Fruit fly (Drosophila melanogaster) whole organism, embryonic: ENCODE results near the gene kis.
A peak's percentile ranks its signal among the peaks of the same experiment; 100 is the strongest.

Experiments
- CG10979 ChIP-seq: fragments of 200-800 bp; sonication (Bioruptor generic); optimal IDR thresholded peaks from 2 replicates; lab custom pipeline; 2018; ENCODE audit warnings: missing biosample characterization, mild to moderate bottlenecking, missing genetic modification characterization, moderate library complexity
- CG11398 ChIP-seq: fragments of 200-800 bp; sonication (Bioruptor generic); optimal IDR thresholded peaks from 2 replicates; lab custom pipeline; 2016; ENCODE audit warnings: missing biosample characterization, missing genetic modification characterization
- CG12104 ChIP-seq: fragments of 200-800 bp; sonication (Bioruptor generic); optimal IDR thresholded peaks from 3 replicates; lab custom pipeline; 2016; ENCODE audit warnings: missing biosample characterization, missing genetic modification characterization
- CG13424 ChIP-seq: fragments of 200-800 bp; sonication (Bioruptor generic); optimal IDR thresholded peaks from 2 replicates; lab custom pipeline; 2019; ENCODE audit warnings: missing biosample characterization, mild to moderate bottlenecking, missing genetic modification characterization, moderate library complexity
- CG14710 ChIP-seq: fragments of 200-800 bp; sonication (Bioruptor generic); optimal IDR thresholded peaks from 3 replicates; lab custom pipeline; 2019; ENCODE audit warnings: missing biosample characterization, mild to moderate bottlenecking, missing genetic modification characterization, moderate library complexity
- CG15479 ChIP-seq: fragments of 200-800 bp; sonication (Bioruptor generic); optimal IDR thresholded peaks from 3 replicates; lab custom pipeline; 2019; ENCODE audit warnings: missing biosample characterization, mild to moderate bottlenecking, missing genetic modification characterization, moderate library complexity
- CG15514 ChIP-seq: fragments of 200-800 bp; sonication (Bioruptor generic); optimal IDR thresholded peaks from 3 replicates; lab custom pipeline; 2017; ENCODE audit warnings: missing biosample characterization, missing genetic modification characterization, mild to moderate bottlenecking, moderate library complexity, missing genetic modification reagents
- CG1603 ChIP-seq: fragments of 200-800 bp; sonication (Bioruptor generic); optimal IDR thresholded peaks from 2 replicates; lab custom pipeline; 2019; ENCODE audit warnings: missing biosample characterization, mild to moderate bottlenecking, missing genetic modification characterization, moderate library complexity
- CG17361 ChIP-seq: fragments of 200-800 bp; sonication (Bioruptor generic); IDR thresholded peaks from 3 replicates; pipeline ENCODE4 v1.3.6; 2022; ENCODE audit warnings: missing biosample characterization, missing genetic modification characterization
- CG2678 ChIP-seq: fragments of 200-800 bp; sonication (Bioruptor generic); optimal IDR thresholded peaks from 3 replicates; lab custom pipeline; 2019; ENCODE audit warnings: missing biosample characterization, mild to moderate bottlenecking, missing genetic modification characterization, moderate library complexity
- CG2712 ChIP-seq: fragments of 200-800 bp; optimal IDR thresholded peaks from 3 replicates; lab custom pipeline; 2019; ENCODE audit warnings: missing biosample characterization, mild to moderate bottlenecking, missing genetic modification characterization, moderate library complexity
- CG2889 ChIP-seq: fragments of 200-800 bp; sonication (Bioruptor generic); IDR thresholded peaks from 3 replicates; pipeline ENCODE4 v1.3.6; 2022; ENCODE audit warnings: missing biosample characterization, missing genetic modification characterization
- CG30403 ChIP-seq: fragments of 200-800 bp; sonication (Bioruptor generic); optimal IDR thresholded peaks from 3 replicates; lab custom pipeline; 2016; ENCODE audit warnings: missing biosample characterization, missing genetic modification characterization
- CG31365 ChIP-seq: fragments of 200-800 bp; sonication (Bioruptor generic); optimal IDR thresholded peaks from 2 replicates; lab custom pipeline; 2018; ENCODE audit warnings: missing biosample characterization, mild to moderate bottlenecking, missing genetic modification characterization
- CG3163 ChIP-seq: fragments of 200-800 bp; sonication (Bioruptor generic); optimal IDR thresholded peaks from 3 replicates; lab custom pipeline; 2016; ENCODE audit warnings: missing biosample characterization, missing genetic modification characterization
- CG32532 ChIP-seq: fragments of 200-800 bp; sonication (Bioruptor generic); IDR thresholded peaks from 2 replicates; pipeline ENCODE4 v1.3.6; 2022; ENCODE audit warnings: missing biosample characterization, missing genetic modification characterization
- CG32767 ChIP-seq: fragments of 200-800 bp; sonication (Bioruptor generic); IDR thresholded peaks from 2 replicates; pipeline ENCODE4 v1.3.6; 2022; ENCODE audit warnings: missing biosample characterization, missing genetic modification characterization
- CG34422 ChIP-seq: fragments of 200-800 bp; sonication (Bioruptor generic); IDR thresholded peaks from 3 replicates; pipeline ENCODE4 v1.3.6; 2022; ENCODE audit warnings: missing biosample characterization, missing genetic modification characterization
- CG3847 ChIP-seq: fragments of 200-800 bp; sonication (Bioruptor generic); IDR thresholded peaks from 2 replicates; pipeline ENCODE4 v1.3.6; 2022; ENCODE audit warnings: missing biosample characterization, missing genetic modification characterization
- CG42726 ChIP-seq: fragments of 200-800 bp; sonication (Bioruptor generic); IDR thresholded peaks from 2 replicates; pipeline ENCODE4 v1.3.6; 2022; ENCODE audit warnings: missing biosample characterization, missing genetic modification characterization; ENCODE audit not compliant: partially characterized antibody
- CG4424 ChIP-seq: fragments of 200-800 bp; sonication (Bioruptor generic); optimal IDR thresholded peaks from 3 replicates; lab custom pipeline; 2016; ENCODE audit warnings: missing biosample characterization, missing genetic modification characterization
- CG7556 ChIP-seq: fragments of 200-800 bp; sonication (Bioruptor generic); optimal IDR thresholded peaks from 2 replicates; lab custom pipeline; 2017; ENCODE audit warnings: missing biosample characterization, mild to moderate bottlenecking, missing genetic modification characterization
- CG9876 ChIP-seq: fragments of 200-800 bp; sonication (Bioruptor generic); optimal IDR thresholded peaks from 2 replicates; lab custom pipeline; 2016; ENCODE audit warnings: missing biosample characterization, missing genetic modification characterization
- CrebB ChIP-seq: fragments of 200-800 bp; sonication (Bioruptor generic); optimal IDR thresholded peaks from 3 replicates; lab custom pipeline; 2018; ENCODE audit warnings: missing biosample characterization, mild to moderate bottlenecking, missing genetic modification characterization
- Dek ChIP-seq: fragments of 200-800 bp; sonication (Bioruptor generic); optimal IDR thresholded peaks from 3 replicates; lab custom pipeline; 2019; ENCODE audit warnings: missing biosample characterization, mild to moderate bottlenecking, missing genetic modification characterization, moderate library complexity
- Dref ChIP-seq: fragments of 200-800 bp; sonication (Bioruptor generic); IDR thresholded peaks from 2 replicates; pipeline ENCODE4 v1.3.6; 2022; ENCODE audit warnings: missing biosample characterization, missing genetic modification characterization
- H15 ChIP-seq: fragments of 200-800 bp; sonication (Bioruptor generic); IDR thresholded peaks from 3 replicates; pipeline ENCODE4 v1.3.6; 2022; ENCODE audit warnings: missing biosample characterization, missing genetic modification characterization
- H2.0 ChIP-seq: fragments of 200-800 bp; sonication (Bioruptor generic); IDR thresholded peaks from 2 replicates; pipeline ENCODE4 v1.3.6; 2022; ENCODE audit warnings: missing biosample characterization, missing genetic modification characterization
- HLH4C ChIP-seq: fragments of 200-800 bp; sonication (Bioruptor generic); IDR thresholded peaks from 3 replicates; pipeline ENCODE4 v1.3.6; 2022; ENCODE audit warnings: missing biosample characterization, missing genetic modification characterization; ENCODE audit not compliant: partially characterized antibody
- Kr ChIP-seq: fragments of 200-800 bp; sonication (Bioruptor generic); optimal IDR thresholded peaks from 2 replicates; lab custom pipeline; 2017; ENCODE audit warnings: missing biosample characterization, mild to moderate bottlenecking, missing genetic modification characterization
- Nf-YC ChIP-seq: fragments of 200-800 bp; optimal IDR thresholded peaks from 3 replicates; lab custom pipeline; 2019; ENCODE audit warnings: missing biosample characterization, mild to moderate bottlenecking, missing genetic modification characterization, moderate library complexity
- TFAM ChIP-seq: fragments of 200-800 bp; sonication (Bioruptor generic); optimal IDR thresholded peaks from 2 replicates; lab custom pipeline; 2017; ENCODE audit warnings: missing biosample characterization, missing genetic modification characterization, inconsistent platforms
- Trl ChIP-seq, 3 experiments: fragments of >200 bp in 2 of 3; fragments of 200-800 bp in 1 of 3; sonication (Bioruptor generic) in 1 of 3; optimal IDR thresholded peaks; 2 replicates in 1 of 3; 3 replicates in 2 of 3; lab custom pipeline; 2016 to 2017; ENCODE audit warnings: missing biosample characterization in 1 of 3, missing genetic modification characterization in 1 of 3
- YL-1 ChIP-seq: fragments of 200-800 bp; sonication (Bioruptor generic); optimal IDR thresholded peaks from 3 replicates; lab custom pipeline; 2017; ENCODE audit warnings: missing biosample characterization, mild to moderate bottlenecking, missing genetic modification characterization
- ap ChIP-seq: fragments of 200-800 bp; sonication (Bioruptor generic); IDR thresholded peaks from 2 replicates; pipeline ENCODE4 v1.3.6; 2022; ENCODE audit warnings: missing biosample characterization, missing genetic modification characterization
- dan ChIP-seq: fragments of 200-800 bp; sonication (Bioruptor generic); IDR thresholded peaks from 2 replicates; pipeline ENCODE4 v1.3.6; 2022; ENCODE audit warnings: missing biosample characterization, missing genetic modification characterization
- ems ChIP-seq: fragments of 200-800 bp; sonication (Bioruptor generic); optimal IDR thresholded peaks from 3 replicates; lab custom pipeline; 2016; ENCODE audit warnings: missing biosample characterization, missing genetic modification characterization
- gcm2 ChIP-seq: fragments of 200-800 bp; sonication (Bioruptor generic); optimal IDR thresholded peaks from 2 replicates; lab custom pipeline; 2016; ENCODE audit warnings: missing biosample characterization, missing genetic modification characterization
- hkb ChIP-seq, 2 experiments: fragments of 200-800 bp in 1 of 2; fragments of >200 bp in 1 of 2; sonication (Bioruptor generic) in 1 of 2; IDR thresholded peaks in 1 of 2; optimal IDR thresholded peaks in 1 of 2; 2 replicates each; pipeline versions ENCODE4 v1.3.6 to Lab custom; 2017 to 2022; ENCODE audit warnings: missing biosample characterization in 1 of 2, missing genetic modification characterization in 1 of 2
- kah ChIP-seq: fragments of 200-800 bp; sonication (Bioruptor generic); optimal IDR thresholded peaks from 2 replicates; lab custom pipeline; 2018; ENCODE audit warnings: missing biosample characterization, mild to moderate bottlenecking, missing genetic modification characterization
- nerfin-2 ChIP-seq: fragments of 200-800 bp; sonication (Bioruptor generic); IDR thresholded peaks from 2 replicates; pipeline ENCODE4 v1.3.6; 2022; ENCODE audit warnings: missing biosample characterization, missing genetic modification characterization; ENCODE audit not compliant: partially characterized antibody
- pum ChIP-seq: fragments of 200-800 bp; sonication (Bioruptor generic); optimal IDR thresholded peaks from 2 replicates; lab custom pipeline; 2016; ENCODE audit warnings: missing biosample characterization, missing genetic modification characterization
- slbo ChIP-seq: fragments of 200-800 bp; sonication (Bioruptor generic); IDR thresholded peaks from 2 replicates; pipeline ENCODE4 v1.3.6; 2022; ENCODE audit warnings: missing biosample characterization, missing genetic modification characterization
- sqz ChIP-seq: fragments of 200-800 bp; sonication (Bioruptor generic); optimal IDR thresholded peaks from 3 replicates; lab custom pipeline; 2018; ENCODE audit warnings: missing biosample characterization, mild to moderate bottlenecking, missing genetic modification characterization
- stc ChIP-seq: fragments of 200-800 bp; sonication (Bioruptor generic); IDR thresholded peaks from 2 replicates; pipeline ENCODE4 v1.3.6; 2022; ENCODE audit warnings: missing biosample characterization, missing genetic modification characterization
- tll ChIP-seq, 2 experiments: fragments of 200-800 bp in 1 of 2; fragments of >200 bp in 1 of 2; sonication (Bioruptor generic) in 1 of 2; optimal IDR thresholded peaks; 2 replicates each; lab custom pipeline; 2017 to 2019; ENCODE audit warnings: missing biosample characterization in 2 of 2, missing genetic modification characterization in 2 of 2, mild to moderate bottlenecking in 1 of 2, moderate library complexity in 1 of 2
- tup ChIP-seq: fragments of 200-800 bp; sonication (Bioruptor generic); optimal IDR thresholded peaks from 2 replicates; lab custom pipeline; 2016; ENCODE audit warnings: missing biosample characterization, mild to moderate bottlenecking, missing genetic modification characterization, moderate library complexity

Gene kis

dm6 chr2L:224599-225385 is 25.8 kb downstream of the kis start (continued):
- TF ChIP-seq CG13424: peak; percentile 72
- TF ChIP-seq ems (GFP tag; lab: Kevin White, UChicago): peak; percentile 62
- peak; percentile 82 for TF ChIP-seq CG7556 (GFP tag; lab: Kevin White, UChicago)
- TF ChIP-seq CG15514 (GFP tag; lab: Kevin White, UChicago): peak; percentile 54
- peak; percentile 48 for TF ChIP-seq tup (GFP tag; lab: Kevin White, UChicago)
- TF ChIP-seq CG2712 (tag; lab: Kevin White, UChicago): peak; percentile 59
- peak; percentile 10 for TF ChIP-seq TFAM
- TF ChIP-seq dan (GFP tag; lab: Robert Waterston, UW): no peak
- TF ChIP-seq CG17361 (GFP tag; lab: Robert Waterston, UW): no peak; the same call in none of the 3 replicates
- TF ChIP-seq HLH4C (GFP tag; lab: Robert Waterston, UW): peak; percentile 13; the same call in 1 of the 3 replicates
- no peak for TF ChIP-seq CG2678
- peak; percentile 56 for TF ChIP-seq CG32767 (GFP tag; lab: Robert Waterston, UW)
- peak; percentile 55 for TF ChIP-seq CG1603 (tag; lab: Kevin White, UChicago)
- TF ChIP-seq sqz (GFP tag; lab: Kevin White, UChicago): peak; percentile 35
- TF ChIP-seq CG10979 (tag; lab: Kevin White, UChicago): peak; percentile 34
- TF ChIP-seq Trl (optimal IDR thresholded peaks at IDR 0.05; lab: Kevin White, UChicago): no peak
- TF ChIP-seq Trl (GFP tag; optimal IDR thresholded peaks at IDR 0.05; lab: Kevin White, UChicago): no peak
- no peak for TF ChIP-seq gcm2 (GFP tag; lab: Kevin White, UChicago)
- peak; percentile 64 for TF ChIP-seq CG32532 (GFP tag; lab: Robert Waterston, UW)
- no peak; the same call in 2 of the 3 replicates for TF ChIP-seq CG34422 (GFP tag; lab: Robert Waterston, UW)
- peak; percentile 7 for TF ChIP-seq YL-1 (GFP tag; lab: Kevin White, UChicago)
- TF ChIP-seq Dref (GFP tag; lab: Robert Waterston, UW): no peak
- peak; percentile 34; the same call in 1 of the 2 replicates for TF ChIP-seq stc
- peak; percentile 15 for TF ChIP-seq CG11398 (GFP tag; lab: Kevin White, UChicago)
- no peak for TF ChIP-seq Nf-YC
- no peak for TF ChIP-seq CG9876 (GFP tag; lab: Kevin White, UChicago)
- no peak for TF ChIP-seq Kr (GFP tag; lab: Kevin White, UChicago)
- no peak for TF ChIP-seq hkb (optimal IDR thresholded peaks at IDR 0.05; lab: Kevin White, UChicago)
- TF ChIP-seq hkb (GFP tag; IDR thresholded peaks at IDR 0.05; lab: Robert Waterston, UW): peak; percentile 19; the same call in 1 of the 2 replicates
- TF ChIP-seq CG3847 (GFP tag; lab: Robert Waterston, UW): peak; percentile 52
- peak; percentile 43 for TF ChIP-seq CG14710 (tag; lab: Kevin White, UChicago)
- TF ChIP-seq CG31365 (tag; lab: Kevin White, UChicago): no peak
- TF ChIP-seq Dek: peak; percentile 57
- TF ChIP-seq CrebB: peak; percentile 22
- TF ChIP-seq H2.0 (GFP tag; lab: Robert Waterston, UW): peak; percentile 34; the same call in 1 of the 2 replicates
- peak; percentile 74 for TF ChIP-seq CG30403
- TF ChIP-seq CG42726 (GFP tag; lab: Robert Waterston, UW): no peak
- TF ChIP-seq H15: peak; percentile 43; the same call in 1 of the 3 replicates
- no peak for TF ChIP-seq CG3163 (GFP tag; lab: Kevin White, UChicago)
- peak; percentile 18 for TF ChIP-seq kah (GFP tag; lab: Kevin White, UChicago)
- TF ChIP-seq CG15479 (GFP tag; lab: Kevin White, UChicago): peak; percentile 49
- TF ChIP-seq ap (GFP tag; lab: Robert Waterston, UW): peak; percentile 37; the same call in 1 of the 2 replicates
- TF ChIP-seq CG4424 (GFP tag; lab: Kevin White, UChicago): peak; percentile 51
- peak; percentile 74; the same call in 1 of the 2 replicates for TF ChIP-seq slbo (GFP tag; lab: Robert Waterston, UW)
- peak; percentile 8 for TF ChIP-seq CG12104
- peak; percentile 48 for TF ChIP-seq pum
- TF ChIP-seq CG2889: 0 out of 3 replicates have a peak, but pooled peaks have one; percentile 13
- TF ChIP-seq nerfin-2: no peak
- TF ChIP-seq tll (GFP tag; optimal IDR thresholded peaks at IDR 0.05; lab: Kevin White, UChicago): no peak
